Fruit fly (Drosophila melanogaster) whole organism, larva: ENCODE results near the gene CG33258.

Experiments used
- noc ChIP-seq: fragments of 200-800 bp; sonication (Bioruptor generic); optimal IDR thresholded peaks from 3 replicates; lab custom pipeline; 2019; ENCODE audit warnings: missing biosample characterization, mild to moderate bottlenecking, missing genetic modification characterization, moderate library complexity

The CG33258 gene

DNA sequence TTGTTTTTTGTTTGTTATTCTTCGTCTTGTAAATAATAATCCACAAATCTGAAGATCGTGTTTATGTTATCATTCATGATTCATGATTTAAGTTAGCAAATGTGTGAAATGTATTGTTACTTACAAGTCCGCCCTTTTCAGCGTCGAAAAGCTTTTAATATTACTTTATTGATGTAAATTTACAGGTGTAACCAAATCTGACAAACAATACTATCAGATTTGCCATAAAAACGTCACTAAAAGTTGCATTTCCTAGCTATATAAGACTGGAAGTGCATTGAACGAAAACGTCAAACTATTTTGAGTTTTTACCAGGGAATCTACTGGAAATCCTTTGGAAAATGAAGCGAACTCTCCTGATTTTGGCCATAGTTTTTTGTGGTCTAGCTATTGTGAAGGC lies at the start of gene CG33258:
CG33258 (plus strand) TSS at position 301 of the 400 bp plus-strand sequence.
- TF ChIP-seq noc (tag; lab: Kevin White, UChicago) = no peak

DNA sequence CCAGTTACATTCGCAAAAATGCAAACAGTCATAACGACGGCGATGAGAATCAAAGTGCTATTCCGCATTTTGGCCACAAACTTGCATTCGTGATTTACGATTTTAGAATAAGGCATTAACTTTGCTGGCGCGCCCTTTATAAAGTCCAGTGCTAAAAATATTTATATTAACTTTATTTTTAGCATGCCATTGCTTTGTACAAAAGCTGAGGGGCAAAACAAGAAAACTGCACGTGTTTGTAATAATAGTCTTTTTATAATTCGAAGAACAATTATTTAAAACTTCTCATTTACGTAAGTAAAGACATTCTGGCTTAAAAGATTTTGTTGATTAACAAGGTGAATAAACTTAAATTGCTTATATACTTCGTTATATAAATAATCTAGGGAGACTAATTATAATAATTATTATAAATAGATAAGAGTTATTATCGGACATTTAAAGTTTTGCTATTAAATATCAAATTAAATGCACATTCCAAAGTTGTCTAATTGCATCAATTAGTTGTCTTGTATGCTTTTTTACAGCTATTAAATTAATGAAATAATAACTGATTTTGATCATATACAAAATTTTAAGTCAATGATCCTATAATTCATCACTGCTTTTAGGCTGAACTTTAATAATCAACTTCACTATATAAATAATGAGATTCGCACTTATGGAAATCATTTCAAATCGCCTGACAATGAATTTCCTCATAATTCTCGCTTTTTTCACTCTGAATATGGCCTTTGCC lies 49.1 kb upstream of the CG33258 start, which contains the start of the genes CG42717 and CG42716:
CG42717 (minus strand) TSS at position 101 of the 739 bp plus-strand sequence.
CG42716 (plus strand) TSS at position 689 of the 739 bp plus-strand sequence.
- TF ChIP-seq noc (tag; lab: Kevin White, UChicago) = no peak

DNA sequence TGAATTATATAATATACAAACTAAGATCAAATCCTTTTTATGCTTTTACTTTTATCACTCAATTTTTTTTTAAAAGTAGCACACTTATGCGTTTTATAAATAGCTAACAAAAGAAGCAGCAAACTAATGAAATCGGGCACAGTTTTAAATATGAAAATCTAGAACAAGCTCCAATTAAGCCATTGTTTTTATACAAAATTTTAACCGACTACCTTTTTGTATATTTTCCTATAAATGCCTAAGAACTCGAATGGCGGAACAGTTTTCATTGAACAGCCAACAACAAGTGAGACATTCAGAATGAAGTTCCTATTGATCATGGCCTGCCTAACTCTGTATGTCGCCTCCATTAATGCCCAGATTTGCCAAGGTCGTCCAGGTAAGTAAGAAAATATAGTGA lies 48.1 kb upstream of the CG33258 start, which contains the start of gene CG42538:
CG42538 (plus strand) TSS at position 301 of the 400 bp plus-strand sequence.
- no peak for TF ChIP-seq noc (tag; lab: Kevin White, UChicago)

DNA sequence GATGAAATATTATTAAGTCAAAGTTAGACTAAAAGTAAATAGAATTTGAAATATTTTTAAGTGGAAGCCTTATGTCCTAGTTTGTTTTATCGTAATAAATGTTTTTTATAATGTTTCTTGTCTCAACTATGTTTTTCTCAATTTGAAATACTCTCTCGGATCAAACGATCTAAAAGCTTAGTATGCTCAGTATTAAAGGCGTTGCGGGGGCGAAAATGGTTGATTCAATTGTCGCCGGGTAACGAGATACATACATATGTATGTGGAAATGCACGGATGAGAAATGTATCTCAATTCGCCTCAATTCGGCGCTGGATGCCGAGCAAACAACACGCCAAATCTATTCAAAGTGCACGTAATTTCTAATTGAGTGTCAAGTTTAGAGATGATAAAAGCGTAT lies 47.2 kb upstream of the CG33258 start, which contains the start of gene CG5895:
CG5895 (plus strand) TSS at position 301 of the 400 bp plus-strand sequence.
- no peak for TF ChIP-seq noc (tag; lab: Kevin White, UChicago)

DNA sequence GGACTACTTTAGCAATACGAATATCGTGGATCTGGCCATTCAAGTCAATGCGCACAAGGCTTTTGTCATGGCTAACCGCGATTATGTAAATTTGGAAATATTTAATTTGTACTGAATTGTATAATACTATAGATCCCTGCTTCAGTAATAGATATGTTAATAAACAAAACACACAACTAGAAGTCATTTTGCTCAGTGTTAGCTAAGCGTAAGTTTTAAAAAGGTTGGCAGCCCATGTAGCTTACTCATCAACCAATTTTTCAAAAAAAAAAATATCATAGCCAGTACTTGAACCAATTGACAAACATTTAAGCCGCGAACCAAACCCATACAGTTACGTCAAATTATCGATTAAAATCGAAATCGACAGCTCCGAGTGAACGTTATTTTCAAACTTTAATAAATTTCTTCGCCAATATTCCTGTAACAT lies 45.3 kb upstream of the CG33258 start:
- TF ChIP-seq noc (tag; lab: Kevin White, UChicago) = no peak

dm6 chr3L:16037690-16038332 lies 44.5 kb upstream of the CG33258 start:
- TF ChIP-seq noc (tag; lab: Kevin White, UChicago) = no peak

dm6 chr3L:16039063-16039462 lies 43.3 kb upstream of the CG33258 start:
- no peak for TF ChIP-seq noc (tag; lab: Kevin White, UChicago)

DNA sequence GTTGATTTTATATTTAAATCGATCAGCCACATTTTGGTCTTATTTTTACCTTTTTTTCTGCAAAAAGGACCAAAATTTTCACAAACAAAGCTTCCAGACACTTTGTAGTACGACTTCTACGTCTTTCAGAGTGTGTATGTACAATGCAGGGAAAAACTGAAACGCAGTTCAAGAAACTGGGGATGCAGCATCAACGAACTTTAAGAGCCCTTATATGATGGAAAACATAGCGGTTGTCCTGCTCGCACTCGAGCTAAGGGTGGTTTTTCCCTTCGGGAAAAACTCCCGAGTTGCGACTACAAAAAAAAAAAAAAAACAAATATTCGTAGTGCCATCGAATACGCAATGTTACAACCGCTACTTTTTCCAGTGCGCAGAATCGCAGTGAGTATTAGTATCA lies 42.0 kb upstream of the CG33258 start:
- no peak for TF ChIP-seq noc (tag; lab: Kevin White, UChicago)

- no peak for TF ChIP-seq noc (tag; lab: Kevin White, UChicago)
Measured at dm6 chr3L:16041260-16042079, 40.9 kb upstream of the CG33258 start.

- no peak for TF ChIP-seq noc (tag; lab: Kevin White, UChicago)
Measured at dm6 chr3L:16042080-16042344, 40.3 kb upstream of the CG33258 start.

DNA sequence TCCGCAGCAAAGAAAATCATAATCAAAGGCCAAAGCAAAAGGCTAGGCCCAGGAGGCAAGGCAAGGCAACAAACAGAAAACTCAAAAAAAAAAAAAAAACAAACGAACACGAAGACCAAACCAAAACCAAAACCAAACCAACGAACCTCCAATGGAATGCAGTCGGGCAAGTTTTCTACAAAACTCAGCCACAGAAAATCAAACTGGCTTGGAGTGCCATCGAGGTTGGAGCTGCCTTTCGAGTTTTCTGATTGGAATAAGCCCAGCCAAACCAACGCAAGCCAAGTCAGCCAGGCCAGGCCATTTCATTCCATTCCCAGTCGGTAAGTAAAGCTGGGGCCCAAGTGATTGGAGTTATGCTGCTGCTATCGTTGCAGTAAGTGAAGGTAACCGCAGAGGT lies 39.7 kb upstream of the CG33258 start:
- no peak for TF ChIP-seq noc (tag; lab: Kevin White, UChicago)

dm6 chr3L:16043045-16043781 lies 39.1 kb upstream of the CG33258 start:
- no peak for TF ChIP-seq noc (tag; lab: Kevin White, UChicago)

DNA sequence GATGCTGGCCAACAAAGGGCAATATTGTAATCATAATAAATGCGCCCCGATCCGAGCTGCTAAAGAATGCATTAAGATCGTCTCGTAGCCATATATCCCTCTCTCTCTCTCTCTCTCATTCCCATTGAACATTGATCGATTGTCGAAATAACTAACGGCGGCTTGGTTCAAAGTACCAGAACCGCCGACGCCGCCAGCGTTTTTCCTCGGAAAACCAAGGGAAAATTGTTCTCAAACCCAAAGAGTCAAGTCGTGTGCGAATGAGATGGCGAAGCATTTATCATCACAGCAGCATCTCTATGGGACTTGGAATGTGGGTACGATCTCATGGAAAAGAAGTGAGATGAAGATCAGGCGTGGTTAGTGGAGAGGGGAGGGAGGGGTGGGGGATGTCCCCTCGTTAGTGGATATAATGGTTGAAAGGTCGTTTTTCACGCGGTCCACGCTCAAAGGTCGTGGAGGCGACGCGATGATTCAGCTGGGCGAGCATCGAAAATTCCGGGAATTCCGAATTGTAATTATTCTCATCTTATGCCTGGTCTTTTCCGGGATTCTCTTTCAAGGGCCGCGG lies 38.5 kb upstream of the CG33258 start:
- no peak for TF ChIP-seq noc (tag; lab: Kevin White, UChicago)

dm6 chr3L:16045083-16045830 lies 37.1 kb upstream of the CG33258 start:
- no peak for TF ChIP-seq noc (tag; lab: Kevin White, UChicago)
